Fruit fly (Drosophila melanogaster) whole organism, embryonic: Measurements from ENCODE around the gene CG15629.
A peak's percentile ranks its signal among the peaks of the same experiment; 100 is the strongest.

ENCODE experiments used
- Blimp-1 ChIP-seq: fragments of 200-800 bp; sonication (Bioruptor generic); optimal IDR thresholded peaks from 3 replicates; lab custom pipeline; 2018; ENCODE audit warnings: missing biosample characterization, missing genetic modification characterization, mild to moderate bottlenecking, moderate library complexity, missing genetic modification reagents
- CG16779 ChIP-seq: fragments of 200-800 bp; sonication (Bioruptor generic); IDR thresholded peaks from 2 replicates; pipeline ENCODE4 v1.3.6; 2022; ENCODE audit warnings: missing biosample characterization, missing genetic modification characterization
- CG17385 ChIP-seq: fragments of 200-800 bp; sonication (Bioruptor generic); optimal IDR thresholded peaks from 3 replicates; lab custom pipeline; 2018; ENCODE audit warnings: missing biosample characterization, mild to moderate bottlenecking, missing genetic modification characterization
- CG17802 ChIP-seq: fragments of 200-800 bp; sonication (Bioruptor generic); optimal IDR thresholded peaks from 2 replicates; lab custom pipeline; 2018; ENCODE audit warnings: missing biosample characterization, mild to moderate bottlenecking, missing genetic modification characterization, moderate library complexity
- CG18599 ChIP-seq: fragments of 200-800 bp; sonication (Bioruptor generic); optimal IDR thresholded peaks from 3 replicates; lab custom pipeline; 2017; ENCODE audit warnings: missing biosample characterization, missing genetic modification characterization, mild to moderate bottlenecking, moderate library complexity, missing genetic modification reagents
- CG4404 ChIP-seq: fragments of 200-800 bp; sonication (Bioruptor generic); IDR thresholded peaks from 2 replicates; pipeline ENCODE4 v1.3.6; 2022; ENCODE audit warnings: missing biosample characterization, missing genetic modification characterization
- CG4854 ChIP-seq: fragments of 200-800 bp; sonication (Bioruptor generic); optimal IDR thresholded peaks from 2 replicates; lab custom pipeline; 2016; ENCODE audit warnings: missing biosample characterization, missing genetic modification characterization, inconsistent platforms
- CG6765 ChIP-seq: fragments of 200-800 bp; sonication (Bioruptor generic); optimal IDR thresholded peaks from 3 replicates; lab custom pipeline; 2017; ENCODE audit warnings: missing biosample characterization, mild to moderate bottlenecking, missing genetic modification characterization
- CG8290 ChIP-seq, 3 experiments: fragments of 200-800 bp; sonication (Bioruptor generic); optimal IDR thresholded peaks; 2 replicates each; lab custom pipeline; 2016 to 2019; ENCODE audit warnings: missing biosample characterization in 3 of 3, missing genetic modification characterization in 3 of 3, mild to moderate bottlenecking in 2 of 3, moderate library complexity in 1 of 3
- CG9215 ChIP-seq: fragments of 200-800 bp; sonication (Bioruptor generic); IDR thresholded peaks from 2 replicates; pipeline ENCODE4 v1.3.6; 2022; ENCODE audit warnings: missing biosample characterization, missing genetic modification characterization
- CG9876 ChIP-seq: fragments of 200-800 bp; sonication (Bioruptor generic); optimal IDR thresholded peaks from 2 replicates; lab custom pipeline; 2016; ENCODE audit warnings: missing biosample characterization, missing genetic modification characterization
- CHES-1-like ChIP-seq: fragments of 200-800 bp; sonication (Bioruptor generic); optimal IDR thresholded peaks from 2 replicates; lab custom pipeline; 2016; ENCODE audit warnings: missing biosample characterization, missing genetic modification characterization
- Dip3 ChIP-seq: fragments of 200-800 bp; sonication (Bioruptor generic); optimal IDR thresholded peaks from 3 replicates; lab custom pipeline; 2016; ENCODE audit warnings: missing biosample characterization, missing genetic modification characterization
- Dll ChIP-seq: fragments of 200-800 bp; sonication (Bioruptor generic); IDR thresholded peaks from 4 replicates; pipeline ENCODE4 v1.3.6; 2022; ENCODE audit warnings: missing biosample characterization, missing genetic modification characterization; ENCODE audit not compliant: partially characterized antibody
- Drgx ChIP-seq: fragments of 200-800 bp; sonication (Bioruptor generic); IDR thresholded peaks from 2 replicates; pipeline ENCODE4 v1.3.6; 2022; ENCODE audit warnings: missing biosample characterization, missing genetic modification characterization
- HLH3B ChIP-seq: fragments of 200-800 bp; sonication (Bioruptor generic); IDR thresholded peaks from 2 replicates; pipeline ENCODE4 v1.3.6; 2022; ENCODE audit warnings: missing biosample characterization, missing genetic modification characterization
- HmgZ ChIP-seq: fragments of 200-800 bp; sonication (Bioruptor generic); optimal IDR thresholded peaks from 2 replicates; lab custom pipeline; 2018; ENCODE audit warnings: missing biosample characterization, mild to moderate bottlenecking, missing genetic modification characterization
- Hr39 ChIP-seq: fragments of >200 bp; optimal IDR thresholded peaks from 2 replicates; lab custom pipeline; 2017
- Lpt ChIP-seq: fragments of >200 bp; optimal IDR thresholded peaks from 2 replicates; lab custom pipeline; 2018; ENCODE audit warnings: missing biosample characterization, missing genetic modification characterization
- MBD-R2 ChIP-seq: fragments of 200-800 bp; sonication (Bioruptor generic); IDR thresholded peaks from 2 replicates; pipeline ENCODE4 v1.3.6; 2022; ENCODE audit warnings: missing biosample characterization, missing genetic modification characterization
- NC2β ChIP-seq: fragments of 200-800 bp; sonication (Bioruptor generic); optimal IDR thresholded peaks from 2 replicates; lab custom pipeline; 2016; ENCODE audit warnings: missing biosample characterization, missing genetic modification characterization
- NK7.1 ChIP-seq: fragments of 200-800 bp; sonication (Bioruptor generic); optimal IDR thresholded peaks from 3 replicates; lab custom pipeline; 2016; ENCODE audit warnings: missing biosample characterization, missing genetic modification characterization
- Neu2 ChIP-seq: fragments of 200-800 bp; sonication (Bioruptor generic); optimal IDR thresholded peaks from 3 replicates; lab custom pipeline; 2016; ENCODE audit warnings: missing biosample characterization, missing genetic modification characterization, borderline replicate concordance
- Poxn ChIP-seq: fragments of 200-800 bp; sonication (Bioruptor generic); IDR thresholded peaks from 2 replicates; pipeline ENCODE4 v1.3.6; 2022; ENCODE audit warnings: missing biosample characterization, missing genetic modification characterization
- Six4 ChIP-seq: fragments of 200-800 bp; sonication (Bioruptor generic); optimal IDR thresholded peaks from 2 replicates; lab custom pipeline; 2016; ENCODE audit warnings: missing biosample characterization, missing genetic modification characterization
- Sry-δ ChIP-seq: fragments of 200-800 bp; sonication (Bioruptor generic); optimal IDR thresholded peaks from 2 replicates; lab custom pipeline; 2016; ENCODE audit warnings: missing biosample characterization, missing genetic modification characterization
- TFAM ChIP-seq: fragments of 200-800 bp; sonication (Bioruptor generic); optimal IDR thresholded peaks from 2 replicates; lab custom pipeline; 2017; ENCODE audit warnings: missing biosample characterization, missing genetic modification characterization, inconsistent platforms
- Usf ChIP-seq: fragments of 200-800 bp; sonication (Bioruptor generic); optimal IDR thresholded peaks from 2 replicates; lab custom pipeline; 2017; ENCODE audit warnings: missing genotype, missing biosample characterization, missing genetic modification characterization
- aop ChIP-seq: fragments of 200-800 bp; sonication (Bioruptor generic); IDR thresholded peaks from 2 replicates; pipeline ENCODE4 v1.3.6; 2022; ENCODE audit warnings: missing biosample characterization, missing genetic modification characterization
- bbx ChIP-seq: fragments of 200-800 bp; sonication (Bioruptor generic); IDR thresholded peaks from 2 replicates; pipeline ENCODE4 v1.3.6; 2022; ENCODE audit warnings: missing biosample characterization, missing genetic modification characterization; ENCODE audit not compliant: partially characterized antibody
- cato ChIP-seq: fragments of 200-800 bp; sonication (Bioruptor generic); optimal IDR thresholded peaks from 2 replicates; lab custom pipeline; 2016; ENCODE audit warnings: missing biosample characterization, missing genetic modification characterization, borderline replicate concordance
- chn ChIP-seq: fragments of 200-800 bp; sonication (Bioruptor generic); optimal IDR thresholded peaks from 2 replicates; lab custom pipeline; 2016; ENCODE audit warnings: missing biosample characterization, missing genetic modification characterization
- croc ChIP-seq: fragments of 200-800 bp; sonication (Bioruptor generic); conservative IDR thresholded peaks from 3 replicates; pipeline ENCODE4 v1.3.6; 2022; ENCODE audit warnings: missing biosample characterization, missing genetic modification characterization
- esg ChIP-seq: fragments of 200-800 bp; sonication (Bioruptor generic); conservative IDR thresholded peaks from 2 replicates; pipeline ENCODE4 v1.3.6; 2022; ENCODE audit warnings: missing biosample characterization, missing genetic modification characterization
- gcm ChIP-seq: fragments of 200-800 bp; sonication (Bioruptor generic); optimal IDR thresholded peaks from 2 replicates; lab custom pipeline; 2019; ENCODE audit warnings: missing biosample characterization, mild to moderate bottlenecking, missing genetic modification characterization, moderate library complexity
- inv ChIP-seq: fragments of 200-800 bp; sonication (Bioruptor generic); IDR thresholded peaks from 2 replicates; pipeline ENCODE4 v1.3.6; 2022; ENCODE audit warnings: missing biosample characterization, missing genetic modification characterization; ENCODE audit not compliant: partially characterized antibody
- kni ChIP-seq: fragments of 200-800 bp; sonication (Bioruptor generic); optimal IDR thresholded peaks from 3 replicates; lab custom pipeline; 2017; ENCODE audit warnings: mild to moderate bottlenecking, missing biosample characterization, missing genetic modification reagents, missing genetic modification characterization
- p53 ChIP-seq: fragments of 200-800 bp; sonication (Bioruptor generic); optimal IDR thresholded peaks from 2 replicates; lab custom pipeline; 2016; ENCODE audit warnings: missing biosample characterization, missing genetic modification characterization
- peb ChIP-seq: fragments of 200-800 bp; sonication (Bioruptor generic); IDR thresholded peaks from 2 replicates; pipeline ENCODE4 v1.3.6; 2022; ENCODE audit warnings: missing biosample characterization, missing genetic modification characterization
- pita ChIP-seq: fragments of 200-800 bp; sonication (Bioruptor generic); optimal IDR thresholded peaks from 2 replicates; lab custom pipeline; 2017; ENCODE audit warnings: missing biosample characterization, mild to moderate bottlenecking, missing genetic modification characterization
- pnt ChIP-seq: fragments of 200-800 bp; sonication (Bioruptor generic); optimal IDR thresholded peaks from 3 replicates; lab custom pipeline; 2016; ENCODE audit warnings: missing biosample characterization, missing genetic modification characterization
- ro ChIP-seq: fragments of 200-800 bp; sonication (Bioruptor generic); IDR thresholded peaks from 2 replicates; pipeline ENCODE4 v1.3.6; 2022; ENCODE audit warnings: missing biosample characterization, missing genetic modification characterization
- salm ChIP-seq: fragments of 200-800 bp; sonication (Bioruptor generic); optimal IDR thresholded peaks from 2 replicates; lab custom pipeline; 2018; ENCODE audit warnings: missing biosample characterization, mild to moderate bottlenecking, missing genetic modification characterization
- sd ChIP-seq: fragments of 200-800 bp; sonication (Bioruptor generic); optimal IDR thresholded peaks from 3 replicates; lab custom pipeline; 2018; ENCODE audit warnings: missing biosample characterization, mild to moderate bottlenecking, missing genetic modification characterization, moderate library complexity
- sens ChIP-seq: fragments of 200-800 bp; sonication (Bioruptor generic); peaks from one replicate; lab custom pipeline; 2016; ENCODE audit warnings: missing biosample characterization, missing genetic modification characterization
- so ChIP-seq: fragments of 200-800 bp; sonication (Bioruptor generic); IDR thresholded peaks from 3 replicates; pipeline ENCODE4 v1.3.6; 2022; ENCODE audit warnings: missing biosample characterization, missing genetic modification characterization
- ttk ChIP-seq: fragments of 200-800 bp; sonication (Bioruptor generic); IDR thresholded peaks from 2 replicates; pipeline ENCODE4 v2.1.2; 2022; ENCODE audit warnings: missing biosample characterization, missing genetic modification characterization
- vvl ChIP-seq: fragments of 200-800 bp; sonication (Bioruptor generic); IDR thresholded peaks from 2 replicates; pipeline ENCODE4 v1.3.6; 2022; ENCODE audit warnings: missing biosample characterization, missing genetic modification characterization

CG15629 gene

dm6 chr2L:4820448-4821318 is 7.9 kb downstream of the CG15629 start (continued):
- peak; percentile 14; the same call in 1 of the 2 replicates for TF ChIP-seq ttk (GFP tag; lab: Robert Waterston, UW)
- TF ChIP-seq CG17802 (tag; lab: Kevin White, UChicago): no peak
- peak; percentile 25 for TF ChIP-seq CG4404 (GFP tag; lab: Robert Waterston, UW)
- TF ChIP-seq Poxn (GFP tag; lab: Robert Waterston, UW): no peak
- TF ChIP-seq ro: no peak; the same call in 1 of the 2 replicates
- peak; percentile 46 for TF ChIP-seq HmgZ (tag; lab: Kevin White, UChicago)
- peak; percentile 2 for TF ChIP-seq Blimp-1
- TF ChIP-seq Six4 (GFP tag; lab: Kevin White, UChicago): peak; percentile 49
- TF ChIP-seq CG8290 (GFP tag; optimal IDR thresholded peaks at IDR 0.05; lab: Kevin White, UChicago): no peak
- TF ChIP-seq CG8290 (tag; optimal IDR thresholded peaks at IDR 0.05; lab: Kevin White, UChicago): peak; percentile 52 to 74
- TF ChIP-seq CG16779 (GFP tag; lab: Robert Waterston, UW): no peak

dm6 chr2L:4821319-4821717 is 8.5 kb downstream of the CG15629 start:
- TF ChIP-seq CG6765 (peak; percentile 62), CG4854 (peak; percentile 41), gcm (GFP tag; lab: Kevin White, UChicago) (peak; percentile 17), Neu2 (GFP tag; lab: Kevin White, UChicago) (no peak), MBD-R2 (GFP tag; lab: Robert Waterston, UW) (peak; percentile 31; the same call in 1 of the 2 replicates), pita (GFP tag; lab: Kevin White, UChicago) (peak; percentile 5), HLH3B (GFP tag; lab: Robert Waterston, UW) (peak; percentile 31; the same call in 1 of the 2 replicates), inv (GFP tag; lab: Robert Waterston, UW) (no peak), bbx (GFP tag; lab: Robert Waterston, UW) (no peak), vvl (GFP tag; lab: Robert Waterston, UW) (peak; percentile 65), croc (GFP tag; lab: Robert Waterston, UW) (peak; percentile 37; the same call in 2 of the 3 replicates), Dip3 (GFP tag; lab: Kevin White, UChicago) (peak; percentile 4), peb (GFP tag; lab: Robert Waterston, UW) (0 out of 2 replicates have a peak, but pooled peaks have one; percentile 31), CHES-1-like (GFP tag; lab: Kevin White, UChicago) (peak; percentile 31), kni (GFP tag; lab: Kevin White, UChicago) (no peak), Drgx (GFP tag; lab: Robert Waterston, UW) (peak; percentile 70), TFAM (no peak), aop (GFP tag; lab: Robert Waterston, UW) (no peak), CG18599 (peak; percentile 91), CG17385 (GFP tag; lab: Kevin White, UChicago) (peak; percentile 64), esg (peak; percentile 78), CG9876 (GFP tag; lab: Kevin White, UChicago) (no peak), sd (tag; lab: Kevin White, UChicago) (peak; percentile 27), chn (GFP tag; lab: Kevin White, UChicago) (no peak), Sry-δ (no peak), Hr39 (lab: Kevin White, UChicago) (no peak), CG9215 (GFP tag; lab: Robert Waterston, UW) (peak; percentile 64), pnt (GFP tag; lab: Kevin White, UChicago) (no peak), cato (no peak), p53 (GFP tag; lab: Kevin White, UChicago) (no peak), Dll (GFP tag; lab: Robert Waterston, UW) (no peak), Lpt (GFP tag; lab: Kevin White, UChicago) (no peak), Usf (GFP tag; lab: Kevin White, UChicago) (no peak), salm (no peak), sens (GFP tag; lab: Kevin White, UChicago) (peak; percentile 72), so (peak; percentile 79), NC2β (no peak), NK7.1 (no peak)
